Worm (Caenorhabditis elegans): ENCODE results near the gene spig-4.

Gene spig-4

DNA sequence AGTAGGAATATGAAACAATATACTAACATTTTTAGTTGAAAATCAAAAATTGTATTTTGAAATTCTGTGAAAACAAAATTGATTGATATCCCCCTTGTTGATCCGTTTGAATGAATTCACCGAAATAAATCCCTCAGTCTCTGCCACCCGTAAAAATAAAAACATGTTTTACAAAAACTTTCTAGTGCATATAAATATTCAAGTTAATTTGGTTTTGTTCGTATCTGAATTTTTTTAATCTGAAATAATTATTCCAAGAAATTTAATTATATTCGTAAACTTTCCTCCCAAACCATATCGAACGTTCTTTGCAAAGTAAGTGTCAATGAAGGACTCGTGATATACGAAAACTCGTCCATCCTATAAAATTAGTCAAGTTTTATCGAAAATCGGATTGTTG is 33.7 kb downstream of the spig-4 start, which contains the start of gene F40G12.6:
Gene F40G12.6, minus strand, starts transcription at position 101 of the 400 bp plus-strand sequence.
- no peak for TF ChIP-seq W03F9.2 (tag; optimal IDR thresholded peaks at IDR 0.05)
- no peak for TF ChIP-seq him-1 (tag; optimal IDR thresholded peaks at IDR 0.05)
- no peak for TF ChIP-seq dao-5 (tag; optimal IDR thresholded peaks at IDR 0.05)

DNA sequence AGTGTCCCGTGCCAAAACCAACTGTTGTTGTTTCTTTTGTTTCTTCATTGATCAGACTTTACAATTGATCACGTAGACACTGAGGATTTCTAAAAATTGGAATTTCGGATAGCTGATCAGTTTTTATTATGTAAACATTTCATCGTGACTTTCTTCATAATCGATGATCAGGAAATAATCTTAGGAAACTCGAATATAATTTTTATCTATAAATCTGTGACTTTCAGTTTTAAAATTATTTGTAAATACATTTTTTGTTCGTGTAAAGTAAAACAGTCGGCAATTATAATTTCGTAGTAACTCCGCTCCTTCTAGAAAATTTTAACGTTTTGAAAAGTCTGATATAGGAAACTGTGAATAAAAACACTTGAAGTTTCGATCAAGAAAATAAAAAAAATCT is 35.9 kb downstream of the spig-4 start, which contains the start of gene F40G12.5:
Gene F40G12.5, minus strand, starts transcription at position 101 of the 400 bp plus-strand sequence.
- TF ChIP-seq W03F9.2 (tag; optimal IDR thresholded peaks at IDR 0.05) (no peak), dao-5 (tag; optimal IDR thresholded peaks at IDR 0.05) (no peak), him-1 (tag; optimal IDR thresholded peaks at IDR 0.05) (no peak)

DNA sequence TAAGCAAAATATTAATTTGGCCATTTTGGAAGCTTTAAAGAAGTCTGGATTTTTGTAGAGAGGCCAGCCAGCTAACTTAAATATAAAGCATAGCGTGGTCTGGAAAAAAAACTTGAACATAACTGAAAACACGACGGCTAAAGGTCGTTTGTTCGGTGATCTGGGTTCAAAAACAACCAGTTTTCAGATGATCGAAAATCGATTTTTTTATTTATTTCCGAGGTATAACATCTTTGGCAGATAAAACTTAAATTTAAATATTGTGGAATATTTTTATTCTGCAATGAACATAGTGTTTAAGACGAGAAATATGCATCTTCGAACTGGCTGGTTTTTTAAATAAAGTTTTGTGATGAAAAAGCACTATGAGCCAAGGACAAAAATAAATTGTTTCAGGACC is 38.1 kb downstream of the spig-4 start, which contains the start of gene F40G12.4:
Gene F40G12.4, minus strand, starts transcription at position 101 of the 400 bp plus-strand sequence.
- TF ChIP-seq dao-5 (tag; optimal IDR thresholded peaks at IDR 0.05) (no peak), W03F9.2 (tag; optimal IDR thresholded peaks at IDR 0.05) (no peak), him-1 (tag; optimal IDR thresholded peaks at IDR 0.05) (no peak)

DNA sequence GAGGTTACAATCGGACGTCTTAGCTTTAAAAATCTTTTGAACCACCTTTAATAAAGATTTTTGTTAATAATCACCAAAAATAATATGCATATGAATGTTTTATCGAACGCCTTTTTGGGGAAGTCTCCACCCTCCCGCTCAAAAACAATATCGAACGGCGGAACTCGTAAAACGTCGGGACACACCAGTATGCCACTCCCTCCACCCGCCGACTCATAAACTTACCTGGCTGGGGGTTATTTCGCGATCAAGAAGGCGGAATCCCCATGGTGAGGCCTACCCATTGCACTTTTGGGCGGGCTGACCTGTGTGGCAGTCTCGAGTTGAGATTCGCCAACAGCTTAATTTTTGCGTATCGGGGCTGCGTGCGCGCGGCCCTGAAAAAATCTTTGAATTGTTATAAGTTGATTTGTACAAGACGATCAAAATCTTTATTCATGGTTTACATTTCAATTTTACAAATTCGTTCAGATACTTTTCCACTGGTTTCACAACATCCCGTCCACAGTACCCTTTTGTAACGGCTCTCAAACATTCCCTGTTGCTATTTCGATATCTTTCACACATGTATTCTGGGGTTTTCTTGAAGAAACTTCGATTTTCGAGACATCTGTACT is 39.2 kb downstream of the spig-4 start:
- no peak for TF ChIP-seq him-1 (tag; optimal IDR thresholded peaks at IDR 0.05)

DNA sequence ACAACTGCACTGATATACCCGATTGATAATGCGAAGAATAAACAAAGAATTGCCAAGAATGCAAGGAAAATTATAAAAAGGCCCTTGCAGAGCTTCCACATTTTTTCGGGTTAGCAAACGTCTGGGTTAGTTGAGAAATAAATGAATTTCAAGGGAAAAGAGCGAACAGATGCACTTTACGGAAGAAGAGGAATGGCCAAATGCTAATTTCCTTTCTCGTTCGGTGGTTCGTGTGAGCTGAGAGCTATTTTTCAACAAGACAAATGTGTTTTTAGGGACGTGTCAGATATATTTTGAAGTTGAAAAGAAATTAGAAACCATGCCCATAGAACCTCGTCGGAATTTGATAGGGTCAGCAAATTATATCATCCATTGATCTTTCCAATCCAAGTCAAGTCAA is 45.8 kb downstream of the spig-4 start, which contains the start of gene F40G12.2:
Gene F40G12.2, minus strand, starts transcription at position 101 of the 400 bp plus-strand sequence.
- TF ChIP-seq W03F9.2 (tag; optimal IDR thresholded peaks at IDR 0.05), result no peak
- TF ChIP-seq dao-5 (tag; optimal IDR thresholded peaks at IDR 0.05), result no peak
- no peak for TF ChIP-seq him-1 (tag; optimal IDR thresholded peaks at IDR 0.05)

DNA sequence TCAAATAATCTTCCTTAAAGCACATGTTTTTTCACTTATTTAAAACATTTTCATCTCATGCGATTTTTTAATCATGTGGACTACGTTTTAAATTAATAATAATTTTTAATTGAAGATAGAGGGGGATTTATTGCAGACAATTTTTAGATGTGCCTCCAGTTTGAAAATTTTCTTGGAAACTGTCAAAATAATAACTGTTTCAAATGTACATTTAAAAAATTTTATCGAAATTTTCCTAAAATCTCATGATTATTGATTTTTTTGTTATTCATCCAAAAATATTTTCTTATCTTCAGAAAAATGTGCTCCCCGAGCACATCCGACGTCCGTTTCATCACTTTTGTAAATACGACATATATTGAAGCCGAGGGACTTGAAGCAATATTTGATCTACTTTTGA is 49.9 kb downstream of the spig-4 start, which contains the start of gene sre-8:
Gene sre-8, plus strand, starts transcription at position 301 of the 400 bp plus-strand sequence.
- TF ChIP-seq dao-5 (tag; optimal IDR thresholded peaks at IDR 0.05), result no peak
- no peak for TF ChIP-seq him-1 (tag; optimal IDR thresholded peaks at IDR 0.05)
- no peak for TF ChIP-seq W03F9.2 (tag; optimal IDR thresholded peaks at IDR 0.05)

Measured in whole organism, L4/young adult.